Fruit fly (Drosophila melanogaster) whole organism, embryonic: Measurements from ENCODE around the gene ImpE1.

Source experiments
- ATbp ChIP-seq: fragments of 200-800 bp; sonication (Bioruptor generic); optimal IDR thresholded peaks from 2 replicates; lab custom pipeline; 2017; ENCODE audit warnings: missing biosample characterization, mild to moderate bottlenecking, missing genetic modification characterization, missing genetic modification reagents
- Abd-B ChIP-seq: fragments of 200-800 bp; sonication (Bioruptor generic); optimal IDR thresholded peaks from 2 replicates; lab custom pipeline; 2018; ENCODE audit warnings: missing biosample characterization, mild to moderate bottlenecking, missing genetic modification characterization, moderate library complexity
- Atf3 ChIP-seq: fragments of 200-800 bp; sonication (Bioruptor generic); optimal IDR thresholded peaks from 3 replicates; lab custom pipeline; 2016; ENCODE audit warnings: missing biosample characterization, missing genetic modification characterization
- Atf6 ChIP-seq: fragments of 200-800 bp; sonication (Bioruptor generic); IDR thresholded peaks from 2 replicates; pipeline ENCODE4 v1.3.6; 2022; ENCODE audit warnings: missing biosample characterization, missing genetic modification characterization
- CG10209 ChIP-seq: fragments of 200-800 bp; sonication (Bioruptor generic); optimal IDR thresholded peaks from 3 replicates; lab custom pipeline; 2017; ENCODE audit warnings: missing biosample characterization, mild to moderate bottlenecking, missing genetic modification characterization, missing genetic modification reagents
- CG10462 ChIP-seq: fragments of 200-800 bp; sonication (Bioruptor generic); optimal IDR thresholded peaks from 2 replicates; lab custom pipeline; 2016; ENCODE audit warnings: missing biosample characterization, missing genetic modification characterization
- CG1233 ChIP-seq: fragments of 200-800 bp; sonication (Bioruptor generic); optimal IDR thresholded peaks from 4 replicates; lab custom pipeline; 2018; ENCODE audit warnings: missing biosample characterization, mild to moderate bottlenecking, missing genetic modification characterization
- CG15011 ChIP-seq: fragments of 200-800 bp; sonication (Bioruptor generic); optimal IDR thresholded peaks from 3 replicates; lab custom pipeline; 2018; ENCODE audit warnings: missing biosample characterization, mild to moderate bottlenecking, missing genetic modification characterization
- CG15073 ChIP-seq: fragments of 200-800 bp; sonication (Bioruptor generic); optimal IDR thresholded peaks from 2 replicates; lab custom pipeline; 2016; ENCODE audit warnings: missing biosample characterization, missing genetic modification characterization
- CG17359 ChIP-seq: fragments of 200-800 bp; sonication (Bioruptor generic); optimal IDR thresholded peaks from 3 replicates; lab custom pipeline; 2018; ENCODE audit warnings: missing biosample characterization, mild to moderate bottlenecking, missing genetic modification characterization, moderate library complexity
- CG2889 ChIP-seq: fragments of 200-800 bp; sonication (Bioruptor generic); IDR thresholded peaks from 3 replicates; pipeline ENCODE4 v1.3.6; 2022; ENCODE audit warnings: missing biosample characterization, missing genetic modification characterization
- CG3163 ChIP-seq: fragments of 200-800 bp; sonication (Bioruptor generic); optimal IDR thresholded peaks from 3 replicates; lab custom pipeline; 2016; ENCODE audit warnings: missing biosample characterization, missing genetic modification characterization
- CG5180 ChIP-seq: fragments of 200-800 bp; sonication (Bioruptor generic); optimal IDR thresholded peaks from 3 replicates; lab custom pipeline; 2017; ENCODE audit warnings: missing biosample characterization, missing genetic modification characterization, mild to moderate bottlenecking, moderate library complexity, missing genetic modification reagents
- CG5245 ChIP-seq: fragments of 200-800 bp; sonication (Bioruptor generic); optimal IDR thresholded peaks from 3 replicates; lab custom pipeline; 2016; ENCODE audit warnings: missing biosample characterization, missing genetic modification characterization
- CG6854 ChIP-seq: fragments of 200-800 bp; sonication (Bioruptor generic); optimal IDR thresholded peaks from 3 replicates; lab custom pipeline; 2017; ENCODE audit warnings: missing biosample characterization, mild to moderate bottlenecking, missing genetic modification characterization
- CG7786 ChIP-seq: fragments of 200-800 bp; sonication (Bioruptor generic); optimal IDR thresholded peaks from 2 replicates; lab custom pipeline; 2016; ENCODE audit warnings: missing biosample characterization, missing genetic modification characterization
- CG9727 ChIP-seq: fragments of 200-800 bp; sonication (Bioruptor generic); optimal IDR thresholded peaks from 3 replicates; lab custom pipeline; 2017; ENCODE audit warnings: missing biosample characterization, mild to moderate bottlenecking, missing genetic modification characterization
- CTCF ChIP-seq: fragments of 200-800 bp; sonication (Bioruptor generic); optimal IDR thresholded peaks from 2 replicates; lab custom pipeline; 2017; ENCODE audit warnings: missing biosample characterization, mild to moderate bottlenecking, missing genetic modification characterization, moderate library complexity
- D ChIP-seq, 2 experiments: fragments of 200-800 bp in 1 of 2; fragments of >200 bp in 1 of 2; sonication (Bioruptor generic) in 1 of 2; optimal IDR thresholded peaks; 2 replicates in 1 of 2; 3 replicates in 1 of 2; lab custom pipeline; 2017; ENCODE audit warnings: mild to moderate bottlenecking in 1 of 2, missing biosample characterization in 1 of 2, missing genetic modification characterization in 1 of 2, missing genetic modification reagents in 1 of 2
- D19A ChIP-seq: fragments of 200-800 bp; optimal IDR thresholded peaks from 3 replicates; lab custom pipeline; 2019; ENCODE audit warnings: missing biosample characterization, mild to moderate bottlenecking, missing genetic modification characterization, moderate library complexity
- Dad ChIP-seq: fragments of 200-800 bp; sonication (Bioruptor generic); optimal IDR thresholded peaks from 3 replicates; lab custom pipeline; 2016; ENCODE audit warnings: missing biosample characterization, missing genetic modification characterization
- Dfd ChIP-seq, 2 experiments: fragments of >200 bp; optimal IDR thresholded peaks; 2 replicates each; lab custom pipeline; 2017; ENCODE audit warnings: missing biosample characterization in 2 of 2, missing genetic modification characterization in 2 of 2
- HLH54F ChIP-seq: fragments of 200-800 bp; sonication (Bioruptor generic); optimal IDR thresholded peaks from 3 replicates; lab custom pipeline; 2016; ENCODE audit warnings: missing biosample characterization, missing genetic modification characterization
- Hand ChIP-seq: fragments of 200-800 bp; sonication (Bioruptor generic); optimal IDR thresholded peaks from 2 replicates; lab custom pipeline; 2017; ENCODE audit warnings: mild to moderate bottlenecking, missing biosample characterization, missing genetic modification reagents, missing genetic modification characterization
- Hmx ChIP-seq: fragments of 200-800 bp; sonication (Bioruptor generic); optimal IDR thresholded peaks from 2 replicates; lab custom pipeline; 2016; ENCODE audit warnings: missing biosample characterization, missing genetic modification characterization
- Lim3 ChIP-seq: fragments of 200-800 bp; sonication (Bioruptor generic); IDR thresholded peaks from 2 replicates; pipeline ENCODE4 v1.3.6; 2022; ENCODE audit warnings: missing biosample characterization, missing genetic modification characterization
- MBD-R2 ChIP-seq: fragments of 200-800 bp; sonication (Bioruptor generic); IDR thresholded peaks from 2 replicates; pipeline ENCODE4 v1.3.6; 2022; ENCODE audit warnings: missing biosample characterization, missing genetic modification characterization
- Mad ChIP-seq: fragments of 200-800 bp; sonication (Bioruptor generic); optimal IDR thresholded peaks from 2 replicates; lab custom pipeline; 2016; ENCODE audit warnings: missing biosample characterization, missing genetic modification characterization
- Rfx ChIP-seq: fragments of 200-800 bp; sonication (Bioruptor generic); IDR thresholded peaks from 2 replicates; pipeline ENCODE4 v1.3.6; 2022; ENCODE audit warnings: missing biosample characterization, missing genetic modification characterization
- Six4 ChIP-seq: fragments of 200-800 bp; sonication (Bioruptor generic); optimal IDR thresholded peaks from 2 replicates; lab custom pipeline; 2016; ENCODE audit warnings: missing biosample characterization, missing genetic modification characterization
- Sox100B ChIP-seq: fragments of 200-800 bp; sonication (Bioruptor generic); optimal IDR thresholded peaks from 3 replicates; lab custom pipeline; 2018; ENCODE audit warnings: missing biosample characterization, mild to moderate bottlenecking, missing genetic modification characterization
- Sry-δ ChIP-seq: fragments of 200-800 bp; sonication (Bioruptor generic); optimal IDR thresholded peaks from 2 replicates; lab custom pipeline; 2016; ENCODE audit warnings: missing biosample characterization, missing genetic modification characterization
- ase ChIP-seq: fragments of 200-800 bp; sonication (Bioruptor generic); IDR thresholded peaks from 3 replicates; pipeline ENCODE4 v1.3.6; 2022; ENCODE audit warnings: missing biosample characterization, missing genetic modification characterization
- cg ChIP-seq: fragments of 200-800 bp; sonication (Bioruptor generic); optimal IDR thresholded peaks from 3 replicates; lab custom pipeline; 2019; ENCODE audit warnings: missing biosample characterization, mild to moderate bottlenecking, missing genetic modification characterization, moderate library complexity
- crc ChIP-seq: fragments of 200-800 bp; sonication (Bioruptor generic); optimal IDR thresholded peaks from 2 replicates; lab custom pipeline; 2016; ENCODE audit warnings: missing biosample characterization, missing genetic modification characterization
- da ChIP-seq: fragments of 200-800 bp; sonication (Bioruptor generic); optimal IDR thresholded peaks from 2 replicates; lab custom pipeline; 2016; ENCODE audit warnings: missing biosample characterization, missing genetic modification characterization
- eve ChIP-seq, 2 experiments: fragments of >200 bp; optimal IDR thresholded peaks; 2 replicates each; lab custom pipeline; 2017; ENCODE audit warnings: missing biosample characterization in 2 of 2, missing genetic modification characterization in 2 of 2
- ewg ChIP-seq: fragments of 200-800 bp; sonication (Bioruptor generic); optimal IDR thresholded peaks from 3 replicates; lab custom pipeline; 2017; ENCODE audit warnings: mild to moderate bottlenecking, missing biosample characterization, missing genetic modification reagents, missing genetic modification characterization
- gfzf ChIP-seq: fragments of 200-800 bp; sonication (Bioruptor generic); optimal IDR thresholded peaks from 2 replicates; lab custom pipeline; 2016; ENCODE audit warnings: missing biosample characterization, mild to moderate bottlenecking, missing genetic modification characterization, moderate library complexity
- gro ChIP-seq: fragments of 200-800 bp; sonication (Bioruptor generic); optimal IDR thresholded peaks from 2 replicates; lab custom pipeline; 2016; ENCODE audit warnings: missing biosample characterization, missing genetic modification characterization
- gt ChIP-seq: fragments of 200-800 bp; sonication (Bioruptor generic); IDR thresholded peaks from 2 replicates; pipeline ENCODE4 v1.3.6; 2022; ENCODE audit warnings: missing biosample characterization, missing genetic modification characterization
- hth ChIP-seq: fragments of >200 bp; optimal IDR thresholded peaks from 2 replicates; lab custom pipeline; 2017; ENCODE audit warnings: inconsistent platforms
- org-1 ChIP-seq: fragments of 200-800 bp; sonication (Bioruptor generic); optimal IDR thresholded peaks from 2 replicates; lab custom pipeline; 2017; ENCODE audit warnings: missing biosample characterization, missing genetic modification characterization
- p53 ChIP-seq: fragments of 200-800 bp; sonication (Bioruptor generic); optimal IDR thresholded peaks from 2 replicates; lab custom pipeline; 2016; ENCODE audit warnings: missing biosample characterization, missing genetic modification characterization
- pho ChIP-seq: fragments of 200-800 bp; sonication (Bioruptor generic); optimal IDR thresholded peaks from 2 replicates; lab custom pipeline; 2016; ENCODE audit warnings: missing biosample characterization, missing genetic modification characterization
- schlank ChIP-seq: fragments of 200-800 bp; sonication (Bioruptor generic); optimal IDR thresholded peaks from 2 replicates; lab custom pipeline; 2018; ENCODE audit warnings: missing biosample characterization, mild to moderate bottlenecking, missing genetic modification characterization
- seq ChIP-seq: fragments of 200-800 bp; sonication (Bioruptor generic); IDR thresholded peaks from 2 replicates; pipeline ENCODE4 v1.3.6; 2022; ENCODE audit warnings: missing biosample characterization, missing genetic modification characterization
- stwl ChIP-seq: fragments of 200-800 bp; sonication (Bioruptor generic); optimal IDR thresholded peaks from 3 replicates; lab custom pipeline; 2018; ENCODE audit warnings: missing biosample characterization, mild to moderate bottlenecking, missing genetic modification characterization, moderate library complexity
- vfl ChIP-seq: fragments of 200-800 bp; sonication (Bioruptor generic); optimal IDR thresholded peaks from 2 replicates; lab custom pipeline; 2016; ENCODE audit warnings: missing biosample characterization, missing genetic modification characterization
- zf30C ChIP-seq: fragments of 200-800 bp; sonication (Bioruptor generic); optimal IDR thresholded peaks from 3 replicates; lab custom pipeline; 2018; ENCODE audit warnings: missing biosample characterization, mild to moderate bottlenecking, missing genetic modification characterization

ImpE1 gene

DNA sequence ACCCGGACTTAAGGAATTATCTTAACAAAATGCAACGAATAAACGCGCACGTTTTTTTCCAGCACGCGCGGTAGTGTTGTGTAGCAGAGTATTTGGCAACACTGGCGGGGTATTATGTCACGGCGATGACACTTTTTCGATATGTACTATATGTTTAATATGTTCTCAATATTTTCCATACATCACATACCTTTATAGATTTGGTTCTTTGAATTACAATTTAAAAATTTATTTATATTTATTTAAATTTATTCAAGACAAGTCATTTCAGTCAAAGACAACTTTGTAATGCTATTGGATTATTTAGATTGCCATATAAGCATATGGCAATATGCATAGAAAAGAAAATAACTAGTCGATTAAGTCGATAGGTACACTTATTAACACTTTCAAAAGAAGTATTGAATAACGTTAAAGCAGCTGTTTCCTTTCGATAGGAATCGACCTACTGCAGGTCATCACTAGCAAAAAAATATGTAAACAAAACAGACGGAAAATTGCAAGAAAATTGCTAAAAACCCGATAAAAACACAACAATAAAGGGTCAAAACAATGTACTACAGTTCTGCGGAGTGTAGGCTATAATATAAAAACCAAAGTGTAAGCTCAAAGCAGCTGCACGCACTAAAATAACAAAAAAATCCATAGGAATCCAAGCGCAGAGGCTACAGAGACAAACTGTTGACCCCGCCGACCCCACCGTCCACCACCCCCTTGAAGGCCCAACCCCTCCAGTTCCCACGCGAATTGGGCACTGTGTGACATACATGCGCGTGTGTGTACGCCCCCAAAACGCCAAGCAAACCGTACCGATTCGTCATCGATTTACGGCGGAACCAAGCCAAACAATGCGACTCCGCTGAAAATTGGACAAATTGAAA lies 25.9 kb upstream of the ImpE1 start, which contains the start of the genes CG7182 and GAPcenA (continued):
- peak; percentile 43 for TF ChIP-seq ewg
- TF ChIP-seq CG6854 = no peak
- TF ChIP-seq CG1233 (GFP tag; lab: Kevin White, UChicago) = peak; percentile 73
- TF ChIP-seq gt (GFP tag; lab: Robert Waterston, UW) = no peak
- TF ChIP-seq CG10462 (GFP tag; lab: Kevin White, UChicago) = peak; percentile 45
- TF ChIP-seq CG15073 = no peak
- TF ChIP-seq Sry-δ = peak; percentile 86
- no peak for TF ChIP-seq CG5180
- TF ChIP-seq Six4 (GFP tag; lab: Kevin White, UChicago) = peak; percentile 39
- TF ChIP-seq MBD-R2 (GFP tag; lab: Robert Waterston, UW) = peak; percentile 53
- peak; percentile 31 for TF ChIP-seq cg (GFP tag; lab: Kevin White, UChicago)
- peak; percentile 34 for TF ChIP-seq CG5245 (GFP tag; lab: Kevin White, UChicago)
- TF ChIP-seq Hmx (GFP tag; lab: Kevin White, UChicago) = no peak
- no peak for TF ChIP-seq Sox100B (GFP tag; lab: Kevin White, UChicago)
- TF ChIP-seq CG2889 (GFP tag; lab: Robert Waterston, UW) = no peak
- no peak for TF ChIP-seq p53 (GFP tag; lab: Kevin White, UChicago)
- TF ChIP-seq CG17359 (tag; lab: Kevin White, UChicago) = peak; percentile 69
- TF ChIP-seq CTCF (GFP tag; lab: Kevin White, UChicago) = no peak
- no peak for TF ChIP-seq hth (lab: Kevin White, UChicago)
- TF ChIP-seq Mad = no peak
- no peak for TF ChIP-seq gro
- TF ChIP-seq vfl (GFP tag; lab: Kevin White, UChicago) = peak; percentile 25
- TF ChIP-seq crc = no peak
- TF ChIP-seq gfzf = no peak
- TF ChIP-seq seq (GFP tag; lab: Robert Waterston, UW) = no peak
- TF ChIP-seq CG9727 (GFP tag; lab: Kevin White, UChicago) = peak; percentile 67
- no peak for TF ChIP-seq zf30C (GFP tag; lab: Kevin White, UChicago)
- peak; percentile 39 for TF ChIP-seq pho (GFP tag; lab: Kevin White, UChicago)
- TF ChIP-seq schlank (tag; lab: Kevin White, UChicago) = peak; percentile 35
- peak; percentile 8 for TF ChIP-seq Hand (GFP tag; lab: Kevin White, UChicago)
- no peak for TF ChIP-seq Lim3 (GFP tag; lab: Robert Waterston, UW)
- peak; percentile 36 for TF ChIP-seq HLH54F (GFP tag; lab: Kevin White, UChicago)
- TF ChIP-seq Dfd (GFP tag; optimal IDR thresholded peaks at IDR 0.05; lab: Kevin White, UChicago) = no peak
- peak; percentile 52; the same call in 1 of the 3 replicates for TF ChIP-seq ase
- peak; percentile 69 for TF ChIP-seq CG10209
- no peak for TF ChIP-seq CG7786 (GFP tag; lab: Kevin White, UChicago)
- peak; percentile 71 for TF ChIP-seq Abd-B (GFP tag; lab: Kevin White, UChicago)
- no peak for TF ChIP-seq Dad
- TF ChIP-seq Atf6 = no peak
- TF ChIP-seq CG3163 (GFP tag; lab: Kevin White, UChicago) = no peak
- no peak for TF ChIP-seq eve (GFP tag; optimal IDR thresholded peaks at IDR 0.05; lab: Kevin White, UChicago)
- no peak for TF ChIP-seq D (optimal IDR thresholded peaks at IDR 0.05; lab: Kevin White, UChicago)
- TF ChIP-seq D (GFP tag; optimal IDR thresholded peaks at IDR 0.05; lab: Kevin White, UChicago) = peak; percentile 53
- TF ChIP-seq org-1 (GFP tag; lab: Kevin White, UChicago) = peak; percentile 27
- no peak for TF ChIP-seq D19A (tag; lab: Kevin White, UChicago)
- TF ChIP-seq ATbp = peak; percentile 16
- peak; percentile 94 for TF ChIP-seq stwl
- TF ChIP-seq Atf3 (GFP tag; lab: Kevin White, UChicago) = no peak
- peak; percentile 52 for TF ChIP-seq CG15011 (GFP tag; lab: Kevin White, UChicago)
- TF ChIP-seq Rfx (GFP tag; lab: Robert Waterston, UW) = peak; percentile 64
- no peak for TF ChIP-seq da (GFP tag; lab: Kevin White, UChicago)
